Worm (Caenorhabditis elegans) whole organism, L4/young adult: Measurements from ENCODE around the gene tbc-1.

Experiments used
- W03F9.2 ChIP-seq: fragments of 150-350 bp; optimal IDR thresholded peaks from 2 replicates; lab custom pipeline; 2014; ENCODE audit warnings: missing biosample characterization, missing genetic modification characterization
- dao-5 ChIP-seq: sonication (generic microtip); optimal IDR thresholded peaks from 2 replicates; lab custom pipeline; 2016; ENCODE audit warnings: missing genotype, missing genetic modification characterization, moderate library complexity, missing compliant biosample characterization
- him-1 ChIP-seq: sonication (generic microtip); optimal IDR thresholded peaks from 2 replicates; lab custom pipeline; 2016; ENCODE audit warnings: missing genotype, missing genetic modification reagents, missing genetic modification characterization, missing compliant biosample characterization

Gene tbc-1

DNA sequence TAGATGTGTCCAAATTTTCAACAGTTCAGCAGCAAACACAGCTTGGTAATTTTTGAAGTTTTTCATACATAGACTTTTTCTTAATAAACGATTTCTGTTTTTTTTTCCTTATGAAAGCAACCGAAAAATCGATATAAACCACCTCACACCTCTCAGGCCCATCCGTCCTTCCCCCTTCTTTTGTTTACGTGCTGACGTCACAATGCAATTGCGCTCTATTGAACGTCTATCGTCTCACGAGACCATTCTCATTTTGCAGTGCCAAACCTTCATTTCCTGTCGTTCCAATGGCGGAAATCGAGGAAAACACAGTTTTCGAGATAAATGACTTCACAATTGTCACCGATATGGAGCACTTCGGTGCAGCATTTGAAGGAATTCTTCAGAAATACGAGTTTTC, 12.7 kb downstream of the tbc-1 start, which contains the start of gene rbg-1:
TSS of gene rbg-1 (plus strand) at position 260 of the 400 bp plus-strand sequence.
- TF ChIP-seq W03F9.2 (tag; lab: Kevin White, UChicago) (peak; percentile 51), him-1 (tag; lab: Kevin White, UChicago) (no peak), dao-5 (no peak)

DNA sequence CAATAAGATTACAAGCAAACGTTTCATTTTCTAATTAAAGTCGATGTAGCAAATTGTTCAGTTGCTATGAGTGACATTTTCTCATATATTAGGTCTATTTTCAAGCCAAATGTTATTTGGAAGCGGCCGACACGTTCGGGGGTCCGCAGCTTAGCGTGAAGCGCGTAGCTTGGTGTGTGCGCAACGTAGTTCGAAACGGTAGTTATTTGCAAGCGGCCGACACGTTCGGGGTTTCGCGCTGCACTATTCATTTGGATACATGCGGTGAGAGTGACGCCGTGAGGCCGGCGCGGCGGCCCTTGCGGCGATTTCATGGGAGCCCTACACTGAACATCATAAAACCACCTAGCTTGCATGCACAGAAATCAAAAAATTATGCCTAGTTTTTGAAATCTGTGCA, 17.6 kb downstream of the tbc-1 start:
- no peak for TF ChIP-seq W03F9.2 (tag; lab: Kevin White, UChicago)
- TF ChIP-seq dao-5: no peak
- no peak for TF ChIP-seq him-1 (tag; lab: Kevin White, UChicago)

DNA sequence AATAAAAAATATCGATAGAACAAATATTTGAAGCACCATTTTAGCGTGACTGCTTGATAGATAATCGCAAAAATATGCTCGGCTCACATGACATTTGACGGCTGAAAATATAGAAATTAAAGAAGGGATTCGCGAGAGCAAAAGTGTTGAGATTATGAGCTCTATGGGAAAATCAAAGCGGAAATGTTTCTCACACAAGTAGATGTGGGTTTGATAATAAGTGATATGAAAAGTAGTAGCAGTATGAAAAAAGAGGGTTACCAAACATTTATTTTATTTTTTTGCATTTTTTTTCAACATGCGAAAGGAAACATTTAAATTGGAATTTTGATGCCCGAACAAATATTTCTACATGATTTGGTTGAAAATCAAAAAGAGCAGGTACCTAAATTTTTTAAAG, 20.7 kb downstream of the tbc-1 start, which contains the start of gene iglr-1:
TSS of gene iglr-1 (minus strand) at position 101 of the 400 bp plus-strand sequence.
- TF ChIP-seq him-1 (tag; lab: Kevin White, UChicago) (no peak), dao-5 (no peak), W03F9.2 (tag; lab: Kevin White, UChicago) (no peak)

DNA sequence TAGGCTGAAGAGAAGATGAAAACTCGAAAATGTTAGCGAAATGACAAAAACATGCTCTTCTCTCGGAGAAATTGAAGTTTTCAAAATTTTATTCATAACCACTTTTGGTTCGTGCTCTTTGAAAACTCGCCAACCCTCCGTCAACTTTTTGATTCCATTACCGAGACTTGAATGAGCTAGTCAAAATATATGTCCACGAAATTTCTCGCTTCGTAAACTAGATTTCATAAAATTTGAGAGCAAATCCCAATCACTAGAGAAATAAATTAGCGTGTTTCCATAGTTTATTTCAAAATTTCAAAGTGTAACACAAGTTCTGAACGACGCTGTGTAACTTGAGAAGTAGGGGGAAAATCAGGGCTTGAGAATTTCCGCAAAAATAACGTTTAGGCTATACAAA, 23.2 kb downstream of the tbc-1 start:
- TF ChIP-seq him-1 (tag; lab: Kevin White, UChicago) (no peak), W03F9.2 (tag; lab: Kevin White, UChicago) (no peak), dao-5 (no peak)

DNA sequence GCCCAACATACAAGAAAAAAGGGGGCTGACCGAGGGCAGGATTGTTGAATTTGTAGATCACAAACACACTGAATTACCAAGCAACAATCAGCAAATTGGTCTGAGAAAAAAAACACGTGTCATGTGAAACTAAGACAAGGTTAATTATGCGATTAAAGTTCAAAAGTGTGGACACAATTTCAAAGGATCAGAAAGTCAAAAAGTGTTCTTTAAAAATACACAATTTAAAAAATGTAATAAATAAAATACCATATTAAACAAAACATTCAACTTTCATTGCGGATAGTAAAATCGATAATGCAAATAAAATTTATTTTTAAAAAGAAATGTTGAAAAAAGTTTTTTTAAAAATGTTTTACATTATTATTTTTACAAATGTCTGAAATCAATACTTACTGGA, 28.6 kb downstream of the tbc-1 start, which contains the start of gene cutl-3:
TSS of gene cutl-3 (minus strand) at position 101 of the 400 bp plus-strand sequence.
- TF ChIP-seq W03F9.2 (tag; lab: Kevin White, UChicago) (no peak), dao-5 (no peak), him-1 (tag; lab: Kevin White, UChicago) (no peak)

DNA sequence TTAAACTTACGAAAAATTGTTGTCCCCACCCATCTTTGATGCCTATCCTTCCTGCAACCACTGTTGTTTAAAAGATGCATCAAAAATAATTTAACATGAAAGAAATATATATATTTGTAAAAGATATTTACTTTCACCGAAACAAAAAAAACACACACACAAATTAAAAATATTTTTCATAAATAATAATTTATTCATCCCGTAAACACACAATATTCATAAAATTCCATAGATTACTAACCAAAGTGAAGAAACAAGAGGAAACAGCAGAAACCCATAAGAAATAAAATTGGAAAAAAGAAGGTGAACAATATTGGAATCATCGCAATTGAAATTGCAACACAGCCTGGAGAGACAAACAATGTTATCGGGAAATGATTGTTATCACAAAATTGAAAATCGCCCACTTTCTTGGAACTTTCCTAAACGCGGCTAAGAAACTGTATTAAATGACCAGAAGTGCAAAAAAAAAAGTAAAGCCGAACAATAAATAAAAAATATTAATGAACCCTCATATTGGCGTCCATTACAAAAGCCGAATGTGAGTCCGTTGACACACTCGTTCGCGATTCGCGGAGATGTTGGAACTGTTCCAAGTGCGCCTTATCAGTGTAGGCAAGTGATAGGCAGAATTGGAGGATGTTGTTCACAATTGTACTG, 33.5 kb downstream of the tbc-1 start, which contains the start of gene slc-25A18.1:
TSS of gene slc-25A18.1 (minus strand) at position 51 of the 660 bp plus-strand sequence.
- TF ChIP-seq W03F9.2 (tag; lab: Kevin White, UChicago): no peak
- no peak for TF ChIP-seq dao-5

DNA sequence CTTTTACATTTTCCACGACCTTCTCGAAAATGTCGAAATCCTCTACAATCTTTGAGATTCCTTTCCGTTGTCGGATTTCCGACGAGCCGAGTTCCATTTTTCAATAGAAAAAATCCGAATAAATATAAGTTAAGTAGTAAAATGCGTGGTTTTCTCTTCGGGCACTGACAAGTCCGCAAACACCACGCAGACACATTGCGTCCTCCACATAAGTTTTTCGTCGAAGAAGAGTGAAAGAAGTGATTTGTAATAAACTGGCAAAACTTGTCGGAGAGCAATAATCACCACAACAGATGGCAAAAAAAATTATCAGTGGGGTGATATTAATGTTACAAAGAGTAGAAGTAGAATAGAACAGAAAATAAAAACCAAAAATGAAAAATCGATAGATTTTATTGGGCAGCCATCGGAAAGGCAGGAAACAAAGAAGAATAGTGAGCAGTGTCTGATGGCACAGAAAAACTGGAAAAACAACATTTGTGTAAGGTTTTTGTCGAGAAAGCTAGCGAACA, 36.4 kb downstream of the tbc-1 start, which contains the start of gene ergi-2:
TSS of gene ergi-2 (minus strand) at position 462 of the 512 bp plus-strand sequence.
- TF ChIP-seq W03F9.2 (tag; lab: Kevin White, UChicago) (no peak), dao-5 (no peak), him-1 (tag; lab: Kevin White, UChicago) (no peak)

DNA sequence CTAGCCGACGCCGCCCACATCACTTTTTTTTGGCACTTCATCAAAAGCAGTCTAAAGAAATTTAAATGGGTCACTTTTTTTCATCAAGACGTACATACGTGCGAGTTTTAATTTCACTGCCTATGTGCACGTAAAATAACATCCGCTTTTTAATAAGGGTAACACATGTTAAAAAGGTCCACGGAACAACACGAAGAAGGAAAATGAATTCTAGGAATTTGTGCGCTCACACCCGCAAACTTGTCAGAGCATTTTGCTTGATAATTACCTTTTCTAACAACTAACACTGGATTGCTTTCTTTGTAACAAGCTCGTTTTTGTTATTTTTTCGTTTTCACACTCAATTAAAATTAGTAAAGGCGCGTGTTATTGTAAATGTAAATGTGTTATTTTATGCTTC, 38.1 kb downstream of the tbc-1 start:
- no peak for TF ChIP-seq W03F9.2 (tag; lab: Kevin White, UChicago)
- TF ChIP-seq dao-5: no peak

DNA sequence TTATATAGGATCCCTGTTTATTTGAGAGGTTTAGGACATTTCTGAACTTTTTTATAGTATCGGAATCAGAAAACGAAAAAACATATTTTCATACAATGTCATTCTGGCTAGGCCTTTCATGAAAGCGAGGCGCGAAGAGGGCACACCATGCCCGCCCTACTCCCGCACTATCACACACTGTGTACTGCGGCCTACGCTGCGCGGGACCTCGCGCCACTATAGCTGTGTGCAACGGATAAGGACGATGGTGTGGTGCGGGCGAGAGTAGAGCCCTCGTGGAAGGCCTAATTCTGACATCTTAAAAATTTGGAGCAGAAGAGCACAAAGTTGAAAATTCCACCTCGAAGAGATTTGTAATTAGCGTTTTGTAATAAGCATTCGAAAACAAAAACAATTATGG, 40.4 kb downstream of the tbc-1 start:
- no peak for TF ChIP-seq him-1 (tag; lab: Kevin White, UChicago)
- TF ChIP-seq dao-5: no peak
- TF ChIP-seq W03F9.2 (tag; lab: Kevin White, UChicago): no peak

DNA sequence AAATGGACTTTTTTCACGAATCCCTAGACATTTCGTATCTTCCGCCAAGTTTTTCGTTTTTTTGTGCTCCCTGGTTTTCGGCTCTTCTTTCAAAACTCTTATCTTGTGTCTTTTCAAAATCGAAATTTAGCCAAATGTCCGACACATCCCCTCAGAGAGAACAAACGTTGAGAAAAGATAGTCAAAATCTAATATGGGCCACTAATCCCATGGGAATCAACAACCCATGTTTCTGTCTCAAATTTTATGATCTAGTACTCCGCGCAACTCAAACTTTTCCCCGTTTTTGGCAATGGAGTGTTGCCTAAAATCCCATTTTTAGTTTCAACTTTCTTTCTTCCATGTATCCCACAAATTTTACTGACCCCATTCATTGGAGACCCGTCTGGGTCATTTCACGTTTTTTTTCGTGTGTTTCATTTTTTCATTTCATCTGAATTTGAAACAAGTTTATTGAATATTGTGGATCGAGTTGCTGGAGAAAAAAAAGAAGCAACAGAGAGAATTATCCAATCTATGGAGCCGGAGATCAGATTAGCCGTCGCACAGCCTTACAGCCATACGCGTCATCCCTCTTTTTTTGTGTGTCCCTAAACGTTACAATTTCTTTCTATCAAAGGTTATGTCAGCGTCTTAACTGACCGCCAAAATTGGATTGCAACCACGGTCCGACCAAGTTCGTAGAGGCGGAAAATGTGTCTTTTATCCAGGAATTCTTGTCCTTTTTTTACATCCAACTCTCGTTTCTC, 41.1 kb downstream of the tbc-1 start:
- TF ChIP-seq him-1 (tag; lab: Kevin White, UChicago): no peak

DNA sequence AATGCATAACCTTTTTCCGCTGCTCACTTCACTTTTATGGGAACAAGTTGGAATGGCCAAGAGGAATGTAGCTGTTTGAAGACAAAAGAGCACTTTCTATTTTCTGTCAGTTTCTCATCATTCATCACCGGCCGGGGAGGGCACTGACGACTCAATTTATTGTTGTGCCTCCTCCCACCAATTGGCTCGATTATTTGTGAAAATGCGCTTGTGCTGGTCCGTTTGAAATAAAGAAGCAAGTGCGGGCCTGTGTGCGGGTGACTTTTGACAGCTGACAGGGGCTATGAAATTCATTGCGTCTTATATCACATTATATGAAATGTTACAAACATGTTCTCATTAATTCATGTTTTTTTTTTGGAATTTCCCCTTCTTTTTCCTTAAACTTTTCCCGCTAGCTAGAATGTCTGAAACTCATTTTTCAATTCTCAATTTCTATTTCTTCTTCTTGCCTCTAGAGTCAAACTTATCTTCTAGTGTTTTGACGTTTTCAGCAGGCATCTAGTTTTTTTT, 43.4 kb downstream of the tbc-1 start:
- no peak for TF ChIP-seq W03F9.2 (tag; lab: Kevin White, UChicago)
- TF ChIP-seq dao-5: no peak
- TF ChIP-seq him-1 (tag; lab: Kevin White, UChicago): no peak

DNA sequence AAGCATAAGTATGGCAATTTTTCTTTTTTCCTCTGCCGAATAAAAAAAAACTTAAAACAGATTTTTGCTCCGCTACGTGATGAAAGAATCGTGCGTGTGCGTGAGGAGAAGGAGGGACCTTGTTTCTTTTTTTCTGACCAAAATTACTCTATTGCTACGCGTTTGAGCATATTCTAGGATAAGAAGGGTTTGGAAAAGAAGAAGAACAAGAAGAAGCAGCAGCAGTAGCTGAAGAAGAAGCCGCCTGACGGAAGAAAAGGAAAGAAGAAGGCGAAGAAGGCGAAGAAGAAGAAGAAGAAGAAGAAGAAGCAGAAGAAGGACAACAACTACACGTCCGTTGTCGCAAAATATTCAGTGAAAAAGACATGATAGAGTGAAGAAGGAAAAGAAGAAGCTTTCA, 45.6 kb downstream of the tbc-1 start:
- no peak for TF ChIP-seq him-1 (tag; lab: Kevin White, UChicago)
